Fruit fly (Drosophila melanogaster) whole organism, embryonic: ENCODE measurements around the gene path.

Source experiments
- Atf3 ChIP-seq: fragments of 200-800 bp; sonication (Bioruptor generic); optimal IDR thresholded peaks from 3 replicates; lab custom pipeline; 2016; ENCODE audit warnings: missing biosample characterization, missing genetic modification characterization
- C15 ChIP-seq: fragments of 200-800 bp; sonication (Bioruptor generic); IDR thresholded peaks from 3 replicates; pipeline ENCODE4 v1.3.6; 2022; ENCODE audit warnings: missing biosample characterization, missing genetic modification characterization
- CG10462 ChIP-seq: fragments of 200-800 bp; sonication (Bioruptor generic); optimal IDR thresholded peaks from 2 replicates; lab custom pipeline; 2016; ENCODE audit warnings: missing biosample characterization, missing genetic modification characterization
- CG10565 ChIP-seq: fragments of 200-800 bp; sonication (Bioruptor generic); optimal IDR thresholded peaks from 3 replicates; lab custom pipeline; 2016; ENCODE audit warnings: missing biosample characterization, mild to moderate bottlenecking, missing genetic modification characterization
- CG14710 ChIP-seq: fragments of 200-800 bp; sonication (Bioruptor generic); optimal IDR thresholded peaks from 3 replicates; lab custom pipeline; 2019; ENCODE audit warnings: missing biosample characterization, mild to moderate bottlenecking, missing genetic modification characterization, moderate library complexity
- CG16779 ChIP-seq: fragments of 200-800 bp; sonication (Bioruptor generic); IDR thresholded peaks from 2 replicates; pipeline ENCODE4 v1.3.6; 2022; ENCODE audit warnings: missing biosample characterization, missing genetic modification characterization
- CG18476 ChIP-seq: fragments of 200-800 bp; sonication (Bioruptor generic); optimal IDR thresholded peaks from 2 replicates; lab custom pipeline; 2016; ENCODE audit warnings: missing biosample characterization, mild to moderate bottlenecking, missing genetic modification characterization
- CG8924 ChIP-seq: fragments of 200-800 bp; optimal IDR thresholded peaks from 3 replicates; lab custom pipeline; 2019; ENCODE audit warnings: missing biosample characterization, mild to moderate bottlenecking, missing genetic modification characterization, moderate library complexity
- Camta ChIP-seq: fragments of 200-800 bp; sonication (Bioruptor generic); optimal IDR thresholded peaks from 2 replicates; lab custom pipeline; 2016; ENCODE audit warnings: missing biosample characterization, missing genetic modification characterization
- Eip74EF ChIP-seq, 2 experiments: fragments of 200-800 bp in 1 of 2; fragments of >200 bp in 1 of 2; sonication (Bioruptor generic) in 1 of 2; optimal IDR thresholded peaks; 2 replicates each; lab custom pipeline; 2017 to 2019; ENCODE audit warnings: missing biosample characterization in 2 of 2, missing genetic modification characterization in 2 of 2, mild to moderate bottlenecking in 1 of 2, moderate library complexity in 1 of 2
- NFAT ChIP-seq: fragments of 200-800 bp; sonication (Bioruptor generic); IDR thresholded peaks from 2 replicates; pipeline ENCODE4 v1.3.6; 2022; ENCODE audit warnings: missing biosample characterization, missing genetic modification characterization
- Scr ChIP-seq: fragments of 200-800 bp; sonication (Bioruptor generic); IDR thresholded peaks from 2 replicates; pipeline ENCODE4 v1.3.6; 2022; ENCODE audit warnings: missing biosample characterization, missing genetic modification characterization; ENCODE audit not compliant: partially characterized antibody
- Xbp1 ChIP-seq: fragments of 200-800 bp; sonication (Bioruptor generic); optimal IDR thresholded peaks from 3 replicates; lab custom pipeline; 2016; ENCODE audit warnings: missing biosample characterization, mild to moderate bottlenecking, missing genetic modification characterization

dm6 chr3L:9512560-9512959 is 7.4 kb upstream of the path start, which contains the start of gene CG33703:
- TF ChIP-seq CG10565 (GFP tag; lab: Kevin White, UChicago) (no peak), CG16779 (GFP tag; lab: Robert Waterston, UW) (no peak), Scr (GFP tag; lab: Robert Waterston, UW) (no peak), CG10462 (GFP tag; lab: Kevin White, UChicago) (no peak), CG14710 (tag; lab: Kevin White, UChicago) (no peak), Xbp1 (GFP tag; lab: Kevin White, UChicago) (no peak), CG8924 (tag; lab: Kevin White, UChicago) (no peak), Eip74EF (GFP tag; optimal IDR thresholded peaks at IDR 0.05; lab: Kevin White, UChicago) (no peak), C15 (no peak), NFAT (no peak), Camta (GFP tag; lab: Kevin White, UChicago) (no peak), CG18476 (GFP tag; lab: Kevin White, UChicago) (no peak), Atf3 (GFP tag; lab: Kevin White, UChicago) (no peak)
